Worm (Caenorhabditis elegans) whole organism, mixed stage, embryonic: ENCODE results near the gene srsx-6.

Experiments used
- M03D4.4 ChIP-seq: sonication (generic microtip); optimal IDR thresholded peaks from 2 replicates; lab custom pipeline; 2017; ENCODE audit warnings: mild to moderate bottlenecking, missing genetic modification characterization, missing compliant biosample characterization
- bed-3 ChIP-seq: fragments of 200-800 bp; sonication (Bioruptor generic); optimal IDR thresholded peaks from 3 replicates; lab custom pipeline; 2018; ENCODE audit warnings: mild to moderate bottlenecking, missing genetic modification characterization, moderate library complexity, missing compliant biosample characterization
- blmp-1 ChIP-seq: fragments of 150-350 bp; optimal IDR thresholded peaks from 2 replicates; lab custom pipeline; 2014; ENCODE audit warnings: missing biosample characterization, missing genetic modification characterization
- ceh-39 ChIP-seq: fragments of 150-350 bp; optimal IDR thresholded peaks from 2 replicates; lab custom pipeline; 2014; ENCODE audit warnings: missing biosample characterization, missing genetic modification characterization
- ceh-43 ChIP-seq: fragments of 200-800 bp; sonication (Bioruptor generic); optimal IDR thresholded peaks from 2 replicates; lab custom pipeline; 2018; ENCODE audit warnings: mild to moderate bottlenecking, missing genetic modification characterization, moderate library complexity, missing compliant biosample characterization
- ceh-83 ChIP-seq: fragments of 200-800 bp; sonication (Bioruptor generic); optimal IDR thresholded peaks from 2 replicates; lab custom pipeline; 2018; ENCODE audit warnings: mild to moderate bottlenecking, missing genetic modification characterization, missing compliant biosample characterization
- ces-1 ChIP-seq: fragments of 150-350 bp; optimal IDR thresholded peaks from 2 replicates; lab custom pipeline; 2014; ENCODE audit warnings: missing biosample characterization, missing genetic modification reagents, missing genetic modification characterization
- cnd-1 ChIP-seq: fragments of 200-800 bp; sonication (Bioruptor generic); optimal IDR thresholded peaks from 2 replicates; lab custom pipeline; 2018; ENCODE audit warnings: mild to moderate bottlenecking, missing genetic modification characterization, missing compliant biosample characterization
- elt-1 ChIP-seq: sonication (generic microtip); optimal IDR thresholded peaks from 2 replicates; lab custom pipeline; 2017; ENCODE audit warnings: missing genetic modification characterization, mild to moderate bottlenecking, missing compliant biosample characterization, antibody characterized with exemption, moderate library complexity, borderline replicate concordance; ENCODE audit not compliant: insufficient read depth
- flh-1 ChIP-seq: fragments of 200-800 bp; sonication (Bioruptor generic); optimal IDR thresholded peaks from 2 replicates; lab custom pipeline; 2018; ENCODE audit warnings: mild to moderate bottlenecking, missing genetic modification characterization, moderate library complexity, missing compliant biosample characterization
- hlh-1 ChIP-seq: fragments of 150-350 bp; optimal IDR thresholded peaks from 2 replicates; lab custom pipeline; 2014; ENCODE audit warnings: missing biosample characterization, missing genetic modification reagents, missing genetic modification characterization
- lin-32 ChIP-seq: fragments of 200-800 bp; sonication (Bioruptor generic); optimal IDR thresholded peaks from 2 replicates; lab custom pipeline; 2018; ENCODE audit warnings: mild to moderate bottlenecking, missing genetic modification characterization, missing compliant biosample characterization
- lsy-2 ChIP-seq: fragments of 150-350 bp; optimal IDR thresholded peaks from 2 replicates; lab custom pipeline; 2014; ENCODE audit warnings: missing biosample characterization, missing genetic modification characterization
- mep-1 ChIP-seq: fragments of 150-350 bp; optimal IDR thresholded peaks from 2 replicates; lab custom pipeline; 2017; ENCODE audit warnings: missing biosample characterization, missing genetic modification reagents, missing genetic modification characterization, inconsistent platforms
- mls-2 ChIP-seq: sonication (generic microtip); optimal IDR thresholded peaks from 2 replicates; lab custom pipeline; 2016; ENCODE audit warnings: mild to moderate bottlenecking, missing genetic modification characterization, moderate library complexity, missing compliant biosample characterization
- nhr-2 ChIP-seq: fragments of 150-350 bp; optimal IDR thresholded peaks from 2 replicates; lab custom pipeline; 2014; ENCODE audit warnings: missing biosample characterization, missing genetic modification characterization
- nhr-237 ChIP-seq: fragments of 150-350 bp; optimal IDR thresholded peaks from 2 replicates; lab custom pipeline; 2014; ENCODE audit warnings: missing biosample characterization, missing genetic modification characterization
- nhr-28 ChIP-seq: fragments of 150-350 bp; optimal IDR thresholded peaks from 2 replicates; lab custom pipeline; 2014; ENCODE audit warnings: missing biosample characterization, missing genetic modification characterization
- nhr-76 ChIP-seq: sonication (generic microtip); optimal IDR thresholded peaks from 2 replicates; lab custom pipeline; 2017; ENCODE audit warnings: missing biosample characterization, missing genetic modification characterization
- pha-4 ChIP-seq: fragments of 150-350 bp; optimal IDR thresholded peaks from 2 replicates; lab custom pipeline; 2018; ENCODE audit warnings: missing biosample characterization, missing genetic modification reagents, missing genetic modification characterization
- sem-2 ChIP-seq: fragments of 200-800 bp; sonication (Bioruptor generic); optimal IDR thresholded peaks from 2 replicates; lab custom pipeline; 2018; ENCODE audit warnings: mild to moderate bottlenecking, missing genetic modification characterization, missing compliant biosample characterization
- snpc-4 ChIP-seq: fragments of 150-350 bp; optimal IDR thresholded peaks from 2 replicates; lab custom pipeline; 2014; ENCODE audit warnings: missing biosample characterization, missing genetic modification characterization
- unc-120 ChIP-seq: sonication (generic microtip); optimal IDR thresholded peaks from 2 replicates; lab custom pipeline; 2017; ENCODE audit warnings: missing genetic modification characterization, missing compliant biosample characterization; ENCODE audit not compliant: poor library complexity, severe bottlenecking
- zip-8 ChIP-seq: fragments of 150-350 bp; optimal IDR thresholded peaks from 2 replicates; lab custom pipeline; 2014; ENCODE audit warnings: missing biosample characterization, missing genetic modification characterization
- ztf-11 ChIP-seq: fragments of 150-350 bp; optimal IDR thresholded peaks from 2 replicates; lab custom pipeline; 2014; ENCODE audit warnings: missing biosample characterization, missing genetic modification characterization

The srsx-6 gene

DNA sequence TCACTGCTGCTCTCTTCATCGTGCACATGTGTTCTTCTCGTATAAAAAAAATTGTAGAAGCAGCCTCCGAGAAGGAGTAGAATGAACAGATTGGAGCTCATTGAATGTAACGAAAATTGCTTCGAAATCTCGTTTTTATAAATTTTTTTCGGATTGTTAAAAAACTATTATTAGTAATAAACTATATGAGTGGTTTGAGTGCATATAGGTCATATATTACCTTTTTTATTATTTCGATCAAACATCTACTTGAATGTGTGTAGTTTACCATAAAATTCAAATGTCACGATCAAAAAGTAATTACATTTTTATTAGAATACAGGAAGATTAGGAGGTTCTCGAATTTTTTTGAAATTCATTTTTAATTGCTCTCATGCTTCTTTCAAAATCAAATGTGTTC lies 26.0 kb downstream of the srsx-6 start, which contains the start of gene clec-216:
TSS of gene clec-216 (minus strand) at position 101 of the 400 bp plus-strand sequence.
- TF ChIP-seq flh-1 (GFP tag; lab: Kevin White, UChicago) (no peak), nhr-76 (tag; lab: Kevin White, UChicago) (no peak), sem-2 (GFP tag; lab: Kevin White, UChicago) (no peak), bed-3 (GFP tag; lab: Kevin White, UChicago) (no peak), ces-1 (GFP tag; lab: Kevin White, UChicago) (no peak), M03D4.4 (tag; lab: Kevin White, UChicago) (no peak), unc-120 (no peak), blmp-1 (tag; lab: Kevin White, UChicago) (no peak), nhr-2 (tag; lab: Kevin White, UChicago) (no peak), snpc-4 (tag; lab: Kevin White, UChicago) (no peak)
- TF ChIP-seq, all 35 proteins: peak for 0

DNA sequence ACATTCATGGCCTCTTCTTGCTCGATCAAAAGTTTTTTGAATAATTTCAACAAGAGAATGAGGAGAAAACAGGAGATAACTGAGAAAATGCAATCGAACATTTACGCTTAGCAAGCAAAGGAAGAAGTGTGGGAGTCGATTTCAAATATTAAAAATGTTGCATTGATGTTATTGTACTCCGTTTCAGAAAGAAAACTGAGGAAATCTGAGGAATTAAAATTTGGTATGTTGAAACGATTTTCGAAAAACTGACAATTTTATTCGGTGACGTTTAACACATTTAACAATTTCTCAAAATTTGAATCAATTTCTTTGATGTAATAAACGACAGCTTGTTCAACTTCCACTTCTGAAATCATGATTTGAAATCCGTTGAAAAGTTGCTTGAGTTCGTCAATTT lies 27.7 kb downstream of the srsx-6 start, which contains the start of gene F26D11.13:
TSS of gene F26D11.13 (minus strand) at position 101 of the 400 bp plus-strand sequence.
- no peak for TF ChIP-seq nhr-2 (tag; lab: Kevin White, UChicago)
- no peak for TF ChIP-seq cnd-1 (tag; lab: Kevin White, UChicago)
- no peak for TF ChIP-seq lin-32 (GFP tag; lab: Kevin White, UChicago)
- no peak for TF ChIP-seq snpc-4 (tag; lab: Kevin White, UChicago)
- no peak for TF ChIP-seq sem-2 (GFP tag; lab: Kevin White, UChicago)
- TF ChIP-seq nhr-76 (tag; lab: Kevin White, UChicago), result no peak
- TF ChIP-seq elt-1 (tag; lab: Kevin White, UChicago), result no peak
- no peak for TF ChIP-seq ceh-43 (GFP tag; lab: Kevin White, UChicago)
- TF ChIP-seq nhr-28 (tag; lab: Kevin White, UChicago), result no peak
- no peak for TF ChIP-seq nhr-237 (tag; lab: Kevin White, UChicago)
- no peak for TF ChIP-seq mep-1 (tag; lab: Kevin White, UChicago)
- TF ChIP-seq pha-4, result no peak
- TF ChIP-seq ceh-83 (GFP tag; lab: Kevin White, UChicago), result no peak
- TF ChIP-seq flh-1 (GFP tag; lab: Kevin White, UChicago), result no peak
- no peak for TF ChIP-seq ces-1 (GFP tag; lab: Kevin White, UChicago)
- no peak for TF ChIP-seq M03D4.4 (tag; lab: Kevin White, UChicago)
- no peak for TF ChIP-seq ztf-11 (tag; lab: Kevin White, UChicago)
- TF ChIP-seq, all 35 proteins: peak for 0

DNA sequence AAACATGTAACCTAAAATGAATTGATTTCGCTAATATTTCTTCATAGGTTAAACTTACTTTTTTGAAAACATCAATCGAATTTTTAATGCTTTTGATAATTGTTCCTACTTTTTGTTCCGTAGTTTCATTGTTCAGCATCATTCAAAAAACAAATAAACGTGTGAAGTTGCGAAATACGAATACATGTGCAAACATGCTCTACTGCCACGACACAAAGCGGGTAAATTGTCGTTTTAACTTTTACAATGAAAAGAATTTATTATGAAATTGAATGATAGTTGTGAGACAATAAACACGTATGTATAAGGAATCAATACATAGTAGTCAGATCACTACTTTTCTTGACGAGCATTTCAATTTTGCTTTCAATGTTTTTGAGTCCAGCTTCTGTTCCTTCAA lies 28.3 kb downstream of the srsx-6 start, which contains the start of gene F26D11.12:
TSS of gene F26D11.12 (minus strand) at position 145 of the 400 bp plus-strand sequence.
- no peak for TF ChIP-seq flh-1 (GFP tag; lab: Kevin White, UChicago)
- TF ChIP-seq ces-1 (GFP tag; lab: Kevin White, UChicago), result no peak
- no peak for TF ChIP-seq unc-120
- no peak for TF ChIP-seq ceh-83 (GFP tag; lab: Kevin White, UChicago)
- no peak for TF ChIP-seq lin-32 (GFP tag; lab: Kevin White, UChicago)
- no peak for TF ChIP-seq nhr-2 (tag; lab: Kevin White, UChicago)

DNA sequence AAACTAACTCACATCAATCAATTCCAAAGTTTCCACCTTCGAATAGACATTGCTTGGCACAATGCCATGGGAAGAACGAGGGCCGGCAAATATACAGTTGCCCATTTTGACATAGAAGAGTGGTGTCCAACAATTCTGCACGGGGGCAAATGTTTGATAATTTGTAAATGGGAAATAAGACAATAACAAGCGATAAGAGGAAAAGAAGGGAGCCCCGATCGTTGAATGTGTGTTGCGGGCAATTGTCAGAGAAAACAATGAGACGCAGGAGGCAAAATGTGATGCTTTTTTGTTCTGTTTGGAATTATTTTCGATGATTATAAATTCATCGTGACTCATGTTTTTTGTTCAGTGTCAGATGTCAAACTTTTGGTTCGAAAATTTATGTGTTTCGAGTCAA lies 29.3 kb downstream of the srsx-6 start, which contains the start of gene pals-34:
TSS of gene pals-34 (minus strand) at position 280 of the 400 bp plus-strand sequence.
- TF ChIP-seq bed-3 (GFP tag; lab: Kevin White, UChicago) (no peak), ceh-83 (GFP tag; lab: Kevin White, UChicago) (no peak), elt-1 (tag; lab: Kevin White, UChicago) (no peak), pha-4 (no peak), lsy-2 (tag; lab: Kevin White, UChicago) (no peak), hlh-1 (tag; lab: Kevin White, UChicago) (no peak), ceh-39 (tag; lab: Kevin White, UChicago) (no peak), ceh-43 (GFP tag; lab: Kevin White, UChicago) (no peak), mls-2 (tag; lab: Kevin White, UChicago) (no peak), ces-1 (GFP tag; lab: Kevin White, UChicago) (no peak), blmp-1 (tag; lab: Kevin White, UChicago) (no peak), cnd-1 (tag; lab: Kevin White, UChicago) (no peak)
- TF ChIP-seq, all 35 proteins: peak for 0

DNA sequence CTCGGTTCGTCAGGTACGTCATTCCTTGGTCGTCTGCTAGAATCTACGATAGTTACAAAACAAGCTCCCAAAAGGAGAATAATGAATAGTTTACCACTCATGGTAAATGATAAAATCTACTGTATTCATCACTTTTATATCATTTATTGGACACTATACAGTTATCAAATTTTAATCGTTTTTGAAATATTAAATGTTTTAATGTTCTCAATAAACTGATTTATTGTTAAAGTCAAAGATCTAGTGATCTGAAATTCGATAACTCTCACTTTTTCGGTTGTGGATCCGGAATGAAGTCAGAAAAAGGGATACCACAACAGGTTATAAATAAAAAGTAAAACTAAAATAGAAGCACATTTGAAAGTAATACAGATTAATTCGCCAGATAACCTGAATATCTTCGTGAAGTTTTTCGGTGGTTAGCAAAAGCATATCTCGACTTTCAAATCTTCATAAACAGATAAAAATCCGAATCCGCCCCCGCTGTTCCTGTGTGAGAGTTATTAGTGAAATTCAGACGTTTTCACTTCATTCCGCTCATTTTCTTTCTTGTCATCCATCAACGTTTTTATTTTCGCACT lies 31.9 kb downstream of the srsx-6 start, which contains the start of the genes clec-217 and F26D11.2:
TSS of gene clec-217 (minus strand) at position 101 of the 581 bp plus-strand sequence.
TSS of gene F26D11.2 (plus strand) at position 531 of the 581 bp plus-strand sequence.
- TF ChIP-seq zip-8, result no peak
- TF ChIP-seq cnd-1 (tag; lab: Kevin White, UChicago), result no peak
- no peak for TF ChIP-seq lsy-2 (tag; lab: Kevin White, UChicago)
- TF ChIP-seq ceh-39 (tag; lab: Kevin White, UChicago), result no peak
